Worm (Caenorhabditis elegans) whole organism, L2 larva: Measurements from ENCODE around the gene C11D2.7.

Experiments
- R02D3.7 ChIP-seq: fragments of 150-350 bp; optimal IDR thresholded peaks from 2 replicates; lab custom pipeline; 2014; ENCODE audit warnings: missing biosample characterization, missing genetic modification characterization
- Y55F3AM.14 ChIP-seq: fragments of 200-800 bp; sonication (Bioruptor generic); optimal IDR thresholded peaks from 2 replicates; lab custom pipeline; 2018; ENCODE audit warnings: mild to moderate bottlenecking, missing genetic modification characterization, missing compliant biosample characterization
- alr-1 ChIP-seq: fragments of 150-350 bp; optimal IDR thresholded peaks from 2 replicates; lab custom pipeline; 2014; ENCODE audit warnings: missing biosample characterization, missing genetic modification characterization
- aly-2 ChIP-seq: fragments of 150-350 bp; optimal IDR thresholded peaks from 2 replicates; lab custom pipeline; 2014; ENCODE audit warnings: missing biosample characterization, missing genetic modification characterization
- ama-1 ChIP-seq: fragments of 150-350 bp; optimal IDR thresholded peaks from 2 replicates; lab custom pipeline; 2018; ENCODE audit warnings: inconsistent platforms
- blmp-1 ChIP-seq: sonication (generic microtip); optimal IDR thresholded peaks from 2 replicates; lab custom pipeline; 2017; ENCODE audit warnings: missing genetic modification characterization, mild to moderate bottlenecking, missing compliant biosample characterization, antibody characterized with exemption, moderate library complexity; ENCODE audit not compliant: insufficient read depth
- ceh-16 ChIP-seq: fragments of 150-350 bp; optimal IDR thresholded peaks from 2 replicates; lab custom pipeline; 2014; ENCODE audit warnings: missing biosample characterization, missing genetic modification characterization
- ceh-82 ChIP-seq: fragments of 150-350 bp; optimal IDR thresholded peaks from 2 replicates; lab custom pipeline; 2014; ENCODE audit warnings: missing biosample characterization, missing genetic modification characterization
- crh-2 ChIP-seq: sonication (generic microtip); optimal IDR thresholded peaks from 2 replicates; lab custom pipeline; 2017; ENCODE audit warnings: missing biosample characterization, missing genetic modification characterization
- egl-27 ChIP-seq: sonication (generic microtip); optimal IDR thresholded peaks from 3 replicates; lab custom pipeline; 2017; ENCODE audit warnings: missing biosample characterization, missing genetic modification reagents, missing genetic modification characterization
- elt-1 ChIP-seq: fragments of 150-350 bp; optimal IDR thresholded peaks from 2 replicates; lab custom pipeline; 2014; ENCODE audit warnings: missing biosample characterization, missing genetic modification characterization
- elt-3 ChIP-seq: sonication (generic microtip); optimal IDR thresholded peaks from 2 replicates; lab custom pipeline; 2017; ENCODE audit warnings: missing biosample characterization, missing genetic modification characterization
- fos-1 ChIP-seq: fragments of 150-350 bp; optimal IDR thresholded peaks from 2 replicates; lab custom pipeline; 2014; ENCODE audit warnings: missing biosample characterization, missing genetic modification characterization
- gmeb-1 ChIP-seq: fragments of 150-350 bp; optimal IDR thresholded peaks from 2 replicates; lab custom pipeline; 2014; ENCODE audit warnings: missing biosample characterization, missing genetic modification characterization
- lin-39 ChIP-seq: fragments of 150-350 bp; optimal IDR thresholded peaks from 2 replicates; lab custom pipeline; 2014; ENCODE audit warnings: missing biosample characterization, missing genetic modification reagents, missing genetic modification characterization
- lsy-2 ChIP-seq, 2 experiments: fragments of 150-350 bp in 1 of 2; sonication (generic microtip) in 1 of 2; optimal IDR thresholded peaks; 2 replicates each; lab custom pipeline; 2014 to 2017; ENCODE audit warnings: missing biosample characterization in 2 of 2, missing genetic modification characterization in 2 of 2
- nhr-11 ChIP-seq: fragments of 150-350 bp; optimal IDR thresholded peaks from 2 replicates; lab custom pipeline; 2014; ENCODE audit warnings: missing biosample characterization, missing genetic modification characterization
- nhr-12 ChIP-seq: fragments of 150-350 bp; optimal IDR thresholded peaks from 2 replicates; lab custom pipeline; 2014; ENCODE audit warnings: missing biosample characterization, missing genetic modification characterization
- nhr-23 ChIP-seq: fragments of 150-350 bp; optimal IDR thresholded peaks from 2 replicates; lab custom pipeline; 2014; ENCODE audit warnings: missing biosample characterization, missing genetic modification reagents, missing genetic modification characterization
- nhr-237 ChIP-seq: fragments of 150-350 bp; optimal IDR thresholded peaks from 2 replicates; lab custom pipeline; 2014; ENCODE audit warnings: missing biosample characterization, missing genetic modification characterization
- nhr-25 ChIP-seq: fragments of 150-350 bp; sonication (generic microtip); optimal IDR thresholded peaks from 3 replicates; lab custom pipeline; 2014; ENCODE audit warnings: missing biosample characterization, missing genetic modification characterization
- nhr-6 ChIP-seq: fragments of 150-350 bp; optimal IDR thresholded peaks from 2 replicates; lab custom pipeline; 2014; ENCODE audit warnings: missing biosample characterization, missing genetic modification characterization
- nhr-77 ChIP-seq: fragments of 150-350 bp; optimal IDR thresholded peaks from 2 replicates; lab custom pipeline; 2014; ENCODE audit warnings: missing biosample characterization, missing genetic modification characterization
- peb-1 ChIP-seq: fragments of 150-350 bp; optimal IDR thresholded peaks from 2 replicates; lab custom pipeline; 2014; ENCODE audit warnings: missing biosample characterization, missing genetic modification characterization
- snpc-4 ChIP-seq: fragments of 150-350 bp; optimal IDR thresholded peaks from 2 replicates; lab custom pipeline; 2014; ENCODE audit warnings: missing biosample characterization, missing genetic modification characterization
- unc-55 ChIP-seq: fragments of 150-350 bp; sonication (generic microtip); optimal IDR thresholded peaks from 3 replicates; lab custom pipeline; 2014; ENCODE audit warnings: missing biosample characterization, missing genetic modification reagents, missing genetic modification characterization
- unc-62 ChIP-seq: fragments of 150-350 bp; optimal IDR thresholded peaks from 2 replicates; lab custom pipeline; 2014; ENCODE audit warnings: missing biosample characterization, missing genetic modification reagents, missing genetic modification characterization
- ztf-1 ChIP-seq: fragments of 200-800 bp; sonication (Bioruptor generic); conservative IDR thresholded peaks from 2 replicates; pipeline ENCODE4 v1.3.6; 2022; ENCODE audit warnings: missing genetic modification characterization, missing compliant biosample characterization
- ztf-11 ChIP-seq: sonication (generic microtip); optimal IDR thresholded peaks from 2 replicates; lab custom pipeline; 2017; ENCODE audit warnings: missing biosample characterization, missing genetic modification characterization
- ztf-4 ChIP-seq: fragments of 150-350 bp; optimal IDR thresholded peaks from 2 replicates; lab custom pipeline; 2014; ENCODE audit warnings: missing biosample characterization, missing genetic modification characterization

C11D2.7 gene

DNA sequence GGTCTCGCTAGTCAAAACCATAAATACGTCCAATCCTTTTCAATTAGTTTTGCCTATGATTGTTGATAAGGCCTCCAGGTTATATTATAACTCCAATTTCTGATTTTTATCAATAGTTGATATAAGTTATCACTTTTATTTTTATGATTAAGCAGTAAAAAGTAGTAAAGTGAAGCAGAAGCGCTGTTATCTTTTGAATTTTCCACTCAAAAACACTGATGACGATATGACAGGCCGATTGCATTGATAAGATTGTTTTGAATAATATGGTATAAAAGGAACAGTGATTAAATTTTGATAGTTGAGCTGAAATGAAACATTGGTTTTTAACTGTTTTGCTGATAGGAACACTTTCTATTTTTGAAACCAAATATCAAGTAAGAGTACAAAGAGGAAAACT lies 30.4 kb upstream of the C11D2.7 start, which contains the start of gene asp-9:
asp-9 (plus strand) TSS at position 312 of the 400 bp plus-strand sequence.
- TF ChIP-seq peb-1 (tag; lab: Kevin White, UChicago) = no peak
- no peak for TF ChIP-seq crh-2 (tag; lab: Kevin White, UChicago)
- peak; percentile 48 for TF ChIP-seq fos-1 (tag; lab: Kevin White, UChicago)
- no peak for TF ChIP-seq R02D3.7 (tag; lab: Kevin White, UChicago)

DNA sequence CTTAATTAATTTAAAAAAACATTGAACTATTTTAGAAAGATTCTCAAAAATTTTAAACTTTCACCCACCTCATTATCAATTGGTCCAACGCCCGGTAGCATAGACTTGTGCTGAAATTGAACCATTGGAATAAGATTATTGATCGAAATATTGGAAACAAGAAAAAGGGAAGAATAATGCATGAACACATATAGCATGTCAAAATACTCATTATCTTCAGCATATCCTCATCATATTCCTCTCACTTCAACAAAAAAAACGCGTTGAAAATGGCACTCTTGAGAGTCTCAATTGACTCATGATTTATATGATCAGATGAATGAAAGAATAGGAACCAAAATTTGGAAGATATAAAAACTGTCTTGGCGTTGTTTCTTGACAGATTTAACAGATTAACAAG lies 28.6 kb upstream of the C11D2.7 start, which contains the start of gene unc-77:
unc-77 (minus strand) TSS at position 101 of the 400 bp plus-strand sequence.
- TF ChIP-seq aly-2 (tag; lab: Kevin White, UChicago) (no peak), Y55F3AM.14 (GFP tag; lab: Kevin White, UChicago) (no peak), nhr-12 (no peak), unc-62 (GFP tag; lab: Kevin White, UChicago) (no peak), alr-1 (tag; lab: Kevin White, UChicago) (no peak)
- TF ChIP-seq, all 48 proteins: peak for 0

DNA sequence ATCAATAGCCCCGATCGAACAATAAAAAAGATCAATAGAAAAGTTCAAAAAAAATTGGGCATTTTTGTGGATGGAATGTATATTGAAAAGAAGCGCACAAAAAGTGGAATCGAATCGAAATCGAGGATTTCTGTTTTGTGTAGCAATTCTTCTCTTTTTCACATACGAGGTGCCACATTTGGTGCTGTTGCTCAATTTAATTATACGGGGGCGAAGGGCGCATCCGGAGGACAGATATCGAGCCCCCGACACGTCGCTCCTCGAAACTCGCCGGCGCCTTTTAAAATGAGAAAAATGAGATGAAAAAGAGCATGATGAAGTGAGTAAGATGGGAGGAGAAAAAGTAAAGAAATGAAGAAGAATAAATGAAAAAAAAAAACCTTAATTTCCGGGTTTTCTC lies 22.2 kb upstream of the C11D2.7 start:
- TF ChIP-seq crh-2 (tag; lab: Kevin White, UChicago) (no peak), fos-1 (tag; lab: Kevin White, UChicago) (no peak), elt-3 (no peak), egl-27 (no peak), aly-2 (tag; lab: Kevin White, UChicago) (no peak), gmeb-1 (tag; lab: Kevin White, UChicago) (no peak), ama-1 (lab: Kevin White, UChicago) (no peak), nhr-77 (no peak), nhr-25 (tag; lab: Kevin White, UChicago) (no peak), lin-39 (tag; lab: Kevin White, UChicago) (no peak), elt-1 (no peak), R02D3.7 (tag; lab: Kevin White, UChicago) (no peak), nhr-237 (tag; lab: Kevin White, UChicago) (no peak)
- TF ChIP-seq, all 48 proteins: peak for 0

ce11 chrIV:6172959-6173358 lies 17.8 kb upstream of the C11D2.7 start:
- TF ChIP-seq ceh-16 (tag; lab: Kevin White, UChicago) (no peak), lin-39 (tag; lab: Kevin White, UChicago) (no peak)

- no peak for TF ChIP-seq elt-1
- TF ChIP-seq alr-1 (tag; lab: Kevin White, UChicago) = no peak
- TF ChIP-seq unc-62 (GFP tag; lab: Kevin White, UChicago) = no peak
- no peak for TF ChIP-seq ztf-4 (tag; lab: Kevin White, UChicago)
- TF ChIP-seq peb-1 (tag; lab: Kevin White, UChicago) = no peak
- no peak for TF ChIP-seq nhr-11 (tag; lab: Kevin White, UChicago)
- no peak for TF ChIP-seq nhr-23 (tag; lab: Kevin White, UChicago)
- TF ChIP-seq snpc-4 (tag; lab: Kevin White, UChicago) = no peak
- no peak for TF ChIP-seq unc-55 (GFP tag; lab: Kevin White, UChicago)
- TF ChIP-seq ceh-82 (tag; lab: Kevin White, UChicago) = no peak
- TF ChIP-seq ama-1 (lab: Kevin White, UChicago) = no peak
- no peak for TF ChIP-seq ceh-16 (tag; lab: Kevin White, UChicago)
- TF ChIP-seq lsy-2 (tag; optimal IDR thresholded peaks at IDR 0.05; lab: Kevin White, UChicago) = no peak
- TF ChIP-seq nhr-6 (tag; lab: Kevin White, UChicago) = no peak
- no peak for TF ChIP-seq blmp-1
- no peak for TF ChIP-seq ztf-11 (tag; lab: Kevin White, UChicago)
- no peak for TF ChIP-seq ztf-1 (GFP tag; lab: Robert Waterston, UW)
These were observed 10.6 kb upstream of the C11D2.7 start for ce11 chrIV:6165787-6166186.

- TF ChIP-seq nhr-77 (no peak), nhr-6 (tag; lab: Kevin White, UChicago) (no peak), ztf-4 (tag; lab: Kevin White, UChicago) (no peak), fos-1 (tag; lab: Kevin White, UChicago) (no peak), R02D3.7 (tag; lab: Kevin White, UChicago) (no peak), nhr-237 (tag; lab: Kevin White, UChicago) (no peak)
These were observed 4.4 kb upstream of the C11D2.7 start for ce11 chrIV:6159616-6160015.
